Worm (Caenorhabditis elegans): Measurements from ENCODE around the gene Y69H2.1.

DNA sequence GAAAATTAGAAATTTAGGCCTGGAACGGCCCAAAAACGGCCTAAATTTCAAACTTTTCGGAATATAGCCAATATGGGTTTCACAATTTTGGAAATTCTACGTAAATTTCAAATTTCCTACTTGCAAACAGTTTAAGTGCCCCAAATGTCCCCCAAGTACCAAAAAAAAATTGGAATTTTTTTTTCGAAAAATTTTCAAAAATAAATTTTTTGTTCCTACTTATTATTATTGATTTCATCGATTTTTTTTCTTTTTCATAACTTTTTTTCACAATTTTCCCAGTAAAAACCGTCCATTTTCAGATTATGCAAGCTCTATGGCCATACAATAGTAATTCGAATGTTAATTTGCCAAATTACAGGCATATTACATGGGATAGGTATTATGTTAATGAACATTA lies 50.8 kb downstream of the Y69H2.1 start, which contains the start of gene Y51A2D.21:
- no peak for TF ChIP-seq dpl-1 (GFP tag; optimal IDR thresholded peaks at IDR 0.05)
- no peak for TF ChIP-seq madf-10 (tag; optimal IDR thresholded peaks at IDR 0.05)
- no peak for TF ChIP-seq sdz-38 (tag; optimal IDR thresholded peaks at IDR 0.05)
- no peak for TF ChIP-seq ZK185.1 (tag; optimal IDR thresholded peaks at IDR 0.05; ENCODE audit: poor library complexity, severe bottlenecking)
- no peak for TF ChIP-seq F23B12.7 (tag; optimal IDR thresholded peaks at IDR 0.05; ENCODE audit: insufficient read depth)
- no peak for TF ChIP-seq hmg-20 (GFP tag; IDR thresholded peaks at IDR 0.05)
- TF ChIP-seq snpc-4 (GFP tag; optimal IDR thresholded peaks at IDR 0.05) = no peak
- no peak for TF ChIP-seq snpc-4 (tag; optimal IDR thresholded peaks at IDR 0.05)
- no peak for TF ChIP-seq unc-62 (GFP tag; optimal IDR thresholded peaks at IDR 0.05)
- TF ChIP-seq Y53F4B.3 (GFP tag; IDR thresholded peaks at IDR 0.05) = no peak
- TF ChIP-seq F49E8.2 (tag; optimal IDR thresholded peaks at IDR 0.05; ENCODE audit: insufficient read depth) = no peak
- TF ChIP-seq ztf-26 (tag; optimal IDR thresholded peaks at IDR 0.05) = no peak

All from whole organism, young adult.